Fruit fly (Drosophila melanogaster) whole organism, embryonic: ENCODE results near the gene bb8.
A peak's percentile ranks its signal among the peaks of the same experiment; 100 is the strongest.

ENCODE experiments used
- Atf6 ChIP-seq: fragments of 200-800 bp; sonication (Bioruptor generic); IDR thresholded peaks from 2 replicates; pipeline ENCODE4 v1.3.6; 2022; ENCODE audit warnings: missing biosample characterization, missing genetic modification characterization
- B-H2 ChIP-seq: fragments of 200-800 bp; sonication (Bioruptor generic); optimal IDR thresholded peaks from 2 replicates; lab custom pipeline; 2018; ENCODE audit warnings: missing biosample characterization, mild to moderate bottlenecking, missing genetic modification characterization
- CG10267 ChIP-seq: fragments of 200-800 bp; sonication (Bioruptor generic); optimal IDR thresholded peaks from 2 replicates; lab custom pipeline; 2018; ENCODE audit warnings: missing biosample characterization, mild to moderate bottlenecking, missing genetic modification characterization, moderate library complexity
- CG10274 ChIP-seq: fragments of 200-800 bp; sonication (Bioruptor generic); optimal IDR thresholded peaks from 3 replicates; lab custom pipeline; 2017; ENCODE audit warnings: missing biosample characterization, mild to moderate bottlenecking, missing genetic modification characterization
- CG11560 ChIP-seq: fragments of 200-800 bp; sonication (Bioruptor generic); IDR thresholded peaks from 3 replicates; pipeline ENCODE4 v1.3.6; 2022; ENCODE audit warnings: missing biosample characterization, missing genetic modification characterization
- CG12155 ChIP-seq: fragments of 200-800 bp; sonication (Bioruptor generic); optimal IDR thresholded peaks from 3 replicates; lab custom pipeline; 2016; ENCODE audit warnings: missing biosample characterization, missing genetic modification characterization
- CG12236 ChIP-seq: fragments of 200-800 bp; sonication (Bioruptor generic); optimal IDR thresholded peaks from 2 replicates; lab custom pipeline; 2016; ENCODE audit warnings: missing biosample characterization, missing genetic modification characterization
- CG13296 ChIP-seq: fragments of 200-800 bp; sonication (Bioruptor generic); optimal IDR thresholded peaks from 3 replicates; lab custom pipeline; 2018; ENCODE audit warnings: missing biosample characterization, mild to moderate bottlenecking, missing genetic modification characterization
- CG13424 ChIP-seq: fragments of 200-800 bp; sonication (Bioruptor generic); optimal IDR thresholded peaks from 2 replicates; lab custom pipeline; 2019; ENCODE audit warnings: missing biosample characterization, mild to moderate bottlenecking, missing genetic modification characterization, moderate library complexity
- CG14710 ChIP-seq: fragments of 200-800 bp; sonication (Bioruptor generic); optimal IDR thresholded peaks from 3 replicates; lab custom pipeline; 2019; ENCODE audit warnings: missing biosample characterization, mild to moderate bottlenecking, missing genetic modification characterization, moderate library complexity
- CG17186 ChIP-seq: fragments of 200-800 bp; sonication (Bioruptor generic); optimal IDR thresholded peaks from 3 replicates; lab custom pipeline; 2017; ENCODE audit warnings: missing biosample characterization, missing genetic modification reagents, missing genetic modification characterization
- CG17912 ChIP-seq: fragments of 200-800 bp; sonication (Bioruptor generic); optimal IDR thresholded peaks from 2 replicates; lab custom pipeline; 2018; ENCODE audit warnings: missing biosample characterization, mild to moderate bottlenecking, missing genetic modification characterization
- CG1792 ChIP-seq: fragments of 200-800 bp; sonication (Bioruptor generic); optimal IDR thresholded peaks from 2 replicates; lab custom pipeline; 2016; ENCODE audit warnings: missing biosample characterization, missing genetic modification characterization
- CG18476 ChIP-seq: fragments of 200-800 bp; sonication (Bioruptor generic); optimal IDR thresholded peaks from 2 replicates; lab custom pipeline; 2016; ENCODE audit warnings: missing biosample characterization, mild to moderate bottlenecking, missing genetic modification characterization
- CG30020 ChIP-seq: fragments of 200-800 bp; optimal IDR thresholded peaks from 2 replicates; lab custom pipeline; 2019; ENCODE audit warnings: missing biosample characterization, mild to moderate bottlenecking, missing genetic modification characterization, moderate library complexity
- CG30431 ChIP-seq: fragments of 200-800 bp; sonication (Bioruptor generic); optimal IDR thresholded peaks from 2 replicates; lab custom pipeline; 2017; ENCODE audit warnings: missing biosample characterization, missing genetic modification characterization
- CG33557 ChIP-seq: fragments of 200-800 bp; sonication (Bioruptor generic); optimal IDR thresholded peaks from 2 replicates; lab custom pipeline; 2019; ENCODE audit warnings: missing biosample characterization, mild to moderate bottlenecking, missing genetic modification characterization, moderate library complexity
- CG3726 ChIP-seq: fragments of 200-800 bp; sonication (Bioruptor generic); IDR thresholded peaks from 3 replicates; pipeline ENCODE4, ENCODE4 v1.3.6; 2022; ENCODE audit warnings: missing biosample characterization, missing genetic modification characterization
- CG8924 ChIP-seq: fragments of 200-800 bp; optimal IDR thresholded peaks from 3 replicates; lab custom pipeline; 2019; ENCODE audit warnings: missing biosample characterization, mild to moderate bottlenecking, missing genetic modification characterization, moderate library complexity
- CG9817 ChIP-seq: fragments of 200-800 bp; sonication (Bioruptor generic); optimal IDR thresholded peaks from 2 replicates; lab custom pipeline; 2018; ENCODE audit warnings: missing biosample characterization, mild to moderate bottlenecking, missing genetic modification characterization, moderate library complexity
- Dek ChIP-seq: fragments of 200-800 bp; sonication (Bioruptor generic); optimal IDR thresholded peaks from 3 replicates; lab custom pipeline; 2019; ENCODE audit warnings: missing biosample characterization, mild to moderate bottlenecking, missing genetic modification characterization, moderate library complexity
- Dip3 ChIP-seq: fragments of 200-800 bp; sonication (Bioruptor generic); optimal IDR thresholded peaks from 3 replicates; lab custom pipeline; 2016; ENCODE audit warnings: missing biosample characterization, missing genetic modification characterization
- Doc2 ChIP-seq: fragments of 200-800 bp; sonication (Bioruptor generic); IDR thresholded peaks from 2 replicates; pipeline ENCODE4 v1.3.6; 2022; ENCODE audit warnings: missing biosample characterization, missing genetic modification characterization
- Eip74EF ChIP-seq, 2 experiments: fragments of 200-800 bp in 1 of 2; fragments of >200 bp in 1 of 2; sonication (Bioruptor generic) in 1 of 2; optimal IDR thresholded peaks; 2 replicates each; lab custom pipeline; 2017 to 2019; ENCODE audit warnings: missing biosample characterization in 2 of 2, missing genetic modification characterization in 2 of 2, mild to moderate bottlenecking in 1 of 2, moderate library complexity in 1 of 2
- Elba2 ChIP-seq: fragments of 200-800 bp; sonication (Bioruptor generic); optimal IDR thresholded peaks from 3 replicates; lab custom pipeline; 2016; ENCODE audit warnings: missing biosample characterization, missing genetic modification characterization
- Ets97D ChIP-seq: fragments of 200-800 bp; sonication (Bioruptor generic); optimal IDR thresholded peaks from 3 replicates; lab custom pipeline; 2016; ENCODE audit warnings: missing biosample characterization, missing genetic modification characterization
- Lim3 ChIP-seq: fragments of 200-800 bp; sonication (Bioruptor generic); IDR thresholded peaks from 2 replicates; pipeline ENCODE4 v1.3.6; 2022; ENCODE audit warnings: missing biosample characterization, missing genetic modification characterization
- Oli ChIP-seq: fragments of 200-800 bp; sonication (Bioruptor generic); optimal IDR thresholded peaks from 2 replicates; lab custom pipeline; 2018; ENCODE audit warnings: missing biosample characterization, mild to moderate bottlenecking, missing genetic modification characterization, moderate library complexity
- ap ChIP-seq: fragments of 200-800 bp; sonication (Bioruptor generic); IDR thresholded peaks from 2 replicates; pipeline ENCODE4 v1.3.6; 2022; ENCODE audit warnings: missing biosample characterization, missing genetic modification characterization
- cas ChIP-seq: fragments of 200-800 bp; sonication (Bioruptor generic); IDR thresholded peaks from 2 replicates; pipeline ENCODE4 v1.3.6; 2022; ENCODE audit warnings: missing biosample characterization, missing genetic modification characterization
- chinmo ChIP-seq: fragments of 200-800 bp; sonication (Bioruptor generic); IDR thresholded peaks from 4 replicates; pipeline ENCODE4 v1.3.6; 2022; ENCODE audit warnings: missing biosample characterization, missing genetic modification characterization; ENCODE audit not compliant: partially characterized antibody
- cwo ChIP-seq: fragments of 200-800 bp; sonication (Bioruptor generic); optimal IDR thresholded peaks from 3 replicates; lab custom pipeline; 2017; ENCODE audit warnings: missing biosample characterization, missing genetic modification characterization, mild to moderate bottlenecking, moderate library complexity, missing genetic modification reagents
- dpn ChIP-seq, 2 experiments: fragments of 200-800 bp; sonication (Bioruptor generic); optimal IDR thresholded peaks; 3 replicates each; lab custom pipeline; 2016; ENCODE audit warnings: missing biosample characterization in 2 of 2, missing genetic modification characterization in 2 of 2
- eve ChIP-seq, 2 experiments: fragments of >200 bp; optimal IDR thresholded peaks; 2 replicates each; lab custom pipeline; 2017; ENCODE audit warnings: missing biosample characterization in 2 of 2, missing genetic modification characterization in 2 of 2
- fd96Cb ChIP-seq: fragments of 200-800 bp; sonication (Bioruptor generic); optimal IDR thresholded peaks from 2 replicates; lab custom pipeline; 2018; ENCODE audit warnings: missing biosample characterization, mild to moderate bottlenecking, missing genetic modification characterization, moderate library complexity
- ftz-f1 ChIP-seq: fragments of 200-800 bp; sonication (Bioruptor generic); optimal IDR thresholded peaks from 2 replicates; lab custom pipeline; 2016; ENCODE audit warnings: missing biosample characterization, missing genetic modification characterization
- hb ChIP-seq: fragments of 200-800 bp; sonication (Bioruptor generic); IDR thresholded peaks from 3 replicates; pipeline ENCODE4 v1.3.6; 2022; ENCODE audit warnings: missing biosample characterization, missing genetic modification characterization; ENCODE audit not compliant: partially characterized antibody
- mam ChIP-seq: fragments of 200-800 bp; sonication (Bioruptor generic); optimal IDR thresholded peaks from 3 replicates; lab custom pipeline; 2016; ENCODE audit warnings: missing biosample characterization, missing genetic modification characterization
- mirr ChIP-seq: fragments of 200-800 bp; sonication (Bioruptor generic); optimal IDR thresholded peaks from 3 replicates; lab custom pipeline; 2018; ENCODE audit warnings: missing biosample characterization, mild to moderate bottlenecking, missing genetic modification characterization
- nmo ChIP-seq: fragments of 200-800 bp; sonication (Bioruptor generic); optimal IDR thresholded peaks from 2 replicates; lab custom pipeline; 2018; ENCODE audit warnings: missing biosample characterization, mild to moderate bottlenecking, missing genetic modification characterization, moderate library complexity
- onecut ChIP-seq: fragments of 200-800 bp; sonication (Bioruptor generic); IDR thresholded peaks from 2 replicates; pipeline ENCODE4 v1.3.6; 2022; ENCODE audit warnings: missing biosample characterization, missing genetic modification characterization
- pho ChIP-seq: fragments of 200-800 bp; sonication (Bioruptor generic); optimal IDR thresholded peaks from 2 replicates; lab custom pipeline; 2016; ENCODE audit warnings: missing biosample characterization, missing genetic modification characterization
- pros ChIP-seq: fragments of 200-800 bp; sonication (Bioruptor generic); optimal IDR thresholded peaks from 3 replicates; lab custom pipeline; 2019; ENCODE audit warnings: missing biosample characterization, mild to moderate bottlenecking, missing genetic modification characterization, moderate library complexity
- pum ChIP-seq: fragments of 200-800 bp; sonication (Bioruptor generic); optimal IDR thresholded peaks from 2 replicates; lab custom pipeline; 2016; ENCODE audit warnings: missing biosample characterization, missing genetic modification characterization
- repo ChIP-seq: fragments of 200-800 bp; sonication (Bioruptor generic); optimal IDR thresholded peaks from 2 replicates; lab custom pipeline; 2016; ENCODE audit warnings: missing biosample characterization, missing genetic modification characterization
- sc ChIP-seq, 3 experiments: fragments of >200 bp in 2 of 3; fragments of 200-800 bp in 1 of 3; sonication (Bioruptor generic) in 1 of 3; optimal IDR thresholded peaks; 2 replicates in 2 of 3; 3 replicates in 1 of 3; lab custom pipeline; 2017; ENCODE audit warnings: mild to moderate bottlenecking in 1 of 3, missing biosample characterization in 1 of 3, missing genetic modification characterization in 1 of 3, missing genetic modification reagents in 1 of 3
- scrt ChIP-seq: fragments of 200-800 bp; sonication (Bioruptor generic); optimal IDR thresholded peaks from 2 replicates; lab custom pipeline; 2018; ENCODE audit warnings: missing biosample characterization, mild to moderate bottlenecking, missing genetic modification characterization, moderate library complexity
- sug ChIP-seq: fragments of 200-800 bp; optimal IDR thresholded peaks from 2 replicates; lab custom pipeline; 2019; ENCODE audit warnings: missing biosample characterization, mild to moderate bottlenecking, missing genetic modification characterization, moderate library complexity
- usp ChIP-seq: fragments of >200 bp; optimal IDR thresholded peaks from 2 replicates; lab custom pipeline; 2017; ENCODE audit warnings: missing biosample characterization, missing genetic modification characterization
- yki ChIP-seq: fragments of >200 bp; optimal IDR thresholded peaks from 3 replicates; lab custom pipeline; 2018

Gene bb8

DNA sequence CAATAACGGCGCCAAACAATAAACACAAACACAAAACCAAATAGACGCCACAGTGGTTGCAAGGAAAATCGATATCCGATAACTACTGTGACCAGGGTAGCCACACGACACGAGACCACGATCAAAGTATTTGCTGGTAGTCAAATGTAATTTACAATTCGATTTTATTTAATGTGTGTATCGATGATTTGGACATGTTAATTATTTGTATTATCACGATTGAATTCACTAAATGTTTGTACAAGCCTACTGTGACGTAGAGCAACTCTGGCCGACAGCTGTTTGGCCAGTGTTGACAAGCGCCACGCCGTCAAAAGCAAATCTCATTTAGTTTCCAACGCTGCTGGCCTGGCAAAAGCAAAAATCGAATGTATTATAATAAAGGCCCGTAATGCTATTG, 38.7 kb downstream of the bb8 start, which contains the start of the genes Rad60 and EloA (continued):
- peak; percentile 49 for TF ChIP-seq scrt
- peak; percentile 70 for TF ChIP-seq B-H2 (GFP tag; lab: Kevin White, UChicago)
- no peak for TF ChIP-seq CG3726
- TF ChIP-seq Lim3 (GFP tag; lab: Robert Waterston, UW), result no peak
- peak; percentile 82 for TF ChIP-seq CG12155
- TF ChIP-seq mam (GFP tag; lab: Kevin White, UChicago), result peak; percentile 91
- peak; percentile 38 for TF ChIP-seq fd96Cb (tag; lab: Kevin White, UChicago)
- TF ChIP-seq CG12236 (GFP tag; lab: Kevin White, UChicago), result peak; percentile 64
- TF ChIP-seq pho (GFP tag; lab: Kevin White, UChicago), result peak; percentile 83
- peak; percentile 80 for TF ChIP-seq nmo
- no peak for TF ChIP-seq ap (GFP tag; lab: Robert Waterston, UW)
- TF ChIP-seq Oli (tag; lab: Kevin White, UChicago), result peak; percentile 59
- TF ChIP-seq CG11560 (tag; lab: Robert Waterston, UW), result no peak
- TF ChIP-seq pros, result no peak
- peak; percentile 68 for TF ChIP-seq CG9817 (tag; lab: Kevin White, UChicago)
- TF ChIP-seq CG18476 (GFP tag; lab: Kevin White, UChicago), result peak; percentile 58
- TF ChIP-seq CG13424, result peak; percentile 66
- peak; percentile 32 for TF ChIP-seq cwo
- TF ChIP-seq chinmo (GFP tag; lab: Robert Waterston, UW), result no peak
- peak; percentile 88 for TF ChIP-seq onecut (GFP tag; lab: Robert Waterston, UW)
- peak; percentile 58; the same call in 1 of the 3 replicates for TF ChIP-seq hb (GFP tag; lab: Robert Waterston, UW)
- TF ChIP-seq ftz-f1 (GFP tag; lab: Kevin White, UChicago), result peak; percentile 77
- TF ChIP-seq pum, result peak; percentile 87
- peak; percentile 10 for TF ChIP-seq CG17912 (GFP tag; lab: Kevin White, UChicago)
- TF ChIP-seq Dip3 (GFP tag; lab: Kevin White, UChicago), result peak; percentile 85
- TF ChIP-seq CG30431 (GFP tag; lab: Kevin White, UChicago), result peak; percentile 38
- TF ChIP-seq repo, result peak; percentile 71
- TF ChIP-seq CG1792, result peak; percentile 73
- TF ChIP-seq CG30020 (tag; lab: Kevin White, UChicago), result peak; percentile 65
- peak; percentile 58 for TF ChIP-seq CG13296 (GFP tag; lab: Kevin White, UChicago)
- TF ChIP-seq Ets97D (GFP tag; lab: Kevin White, UChicago), result peak; percentile 89
- TF ChIP-seq Dek, result no peak
- TF ChIP-seq eve (GFP tag; optimal IDR thresholded peaks at IDR 0.05; lab: Kevin White, UChicago), result no peak
- peak; percentile 68 for TF ChIP-seq cas (GFP tag; lab: Robert Waterston, UW)
- peak; percentile 70 for TF ChIP-seq CG8924
- TF ChIP-seq CG10267, result peak; percentile 99
- TF ChIP-seq Elba2 (GFP tag; lab: Kevin White, UChicago), result no peak
- TF ChIP-seq CG10274 (GFP tag; lab: Kevin White, UChicago), result no peak
- TF ChIP-seq CG14710 (tag; lab: Kevin White, UChicago), result peak; percentile 86
- TF ChIP-seq Eip74EF (GFP tag; optimal IDR thresholded peaks at IDR 0.05; lab: Kevin White, UChicago), result no peak
- TF ChIP-seq sc (optimal IDR thresholded peaks at IDR 0.05; lab: Kevin White, UChicago), result no peak
- TF ChIP-seq sc (GFP tag; optimal IDR thresholded peaks at IDR 0.05; lab: Kevin White, UChicago), result peak; percentile 49
- TF ChIP-seq dpn (GFP tag; optimal IDR thresholded peaks at IDR 0.05; lab: Kevin White, UChicago), result peak; percentile 84 to 87
- no peak for TF ChIP-seq yki (lab: Kevin White, UChicago)
- TF ChIP-seq CG33557 (GFP tag; lab: Kevin White, UChicago), result peak; percentile 51
- no peak for TF ChIP-seq usp (GFP tag; lab: Kevin White, UChicago)
- TF ChIP-seq Atf6 (GFP tag; lab: Robert Waterston, UW), result peak; percentile 76
- no peak for TF ChIP-seq Doc2 (GFP tag; lab: Robert Waterston, UW)
- peak; percentile 65 for TF ChIP-seq sug (tag; lab: Kevin White, UChicago)
- peak; percentile 72 for TF ChIP-seq mirr (GFP tag; lab: Kevin White, UChicago)
- peak; percentile 83 for TF ChIP-seq CG17186 (GFP tag; lab: Kevin White, UChicago)
